Fruit fly (Drosophila melanogaster) whole organism, embryonic: ENCODE results near the gene CG5510.
A peak's percentile ranks its signal among the peaks of the same experiment; 100 is the strongest.

Source experiments
- Abd-B ChIP-seq: fragments of 200-800 bp; sonication (Bioruptor generic); optimal IDR thresholded peaks from 2 replicates; lab custom pipeline; 2018; ENCODE audit warnings: missing biosample characterization, mild to moderate bottlenecking, missing genetic modification characterization, moderate library complexity
- Adf1 ChIP-seq: fragments of 200-800 bp; sonication (Bioruptor generic); IDR thresholded peaks from 2 replicates; pipeline ENCODE4 v1.3.6; 2022; ENCODE audit warnings: missing biosample characterization, missing genetic modification characterization
- Bdp1 ChIP-seq: fragments of 200-800 bp; sonication (Bioruptor generic); optimal IDR thresholded peaks from 3 replicates; lab custom pipeline; 2016; ENCODE audit warnings: missing biosample characterization, missing genetic modification characterization
- Bgb ChIP-seq: fragments of 200-800 bp; sonication (Bioruptor generic); IDR thresholded peaks from 2 replicates; pipeline ENCODE4 v1.3.6; 2022; ENCODE audit warnings: missing biosample characterization, missing genetic modification characterization; ENCODE audit not compliant: partially characterized antibody
- CG10654 ChIP-seq: fragments of 200-800 bp; sonication (Bioruptor generic); optimal IDR thresholded peaks from 2 replicates; lab custom pipeline; 2016; ENCODE audit warnings: missing biosample characterization, missing genetic modification characterization
- CG11456 ChIP-seq: fragments of 200-800 bp; sonication (Bioruptor generic); IDR thresholded peaks from 3 replicates; pipeline ENCODE4 v1.3.6; 2022; ENCODE audit warnings: missing biosample characterization, missing genetic modification characterization
- CG13287 ChIP-seq: fragments of 200-800 bp; sonication (Bioruptor generic); IDR thresholded peaks from 2 replicates; pipeline ENCODE4 v1.3.6; 2022; ENCODE audit warnings: missing biosample characterization, missing genetic modification characterization; ENCODE audit not compliant: partially characterized antibody
- CG13424 ChIP-seq: fragments of 200-800 bp; sonication (Bioruptor generic); optimal IDR thresholded peaks from 2 replicates; lab custom pipeline; 2019; ENCODE audit warnings: missing biosample characterization, mild to moderate bottlenecking, missing genetic modification characterization, moderate library complexity
- CG14860 ChIP-seq: fragments of 200-800 bp; sonication (Bioruptor generic); IDR thresholded peaks from 3 replicates; pipeline ENCODE4 v1.3.6; 2022; ENCODE audit warnings: missing biosample characterization, missing genetic modification characterization; ENCODE audit not compliant: partially characterized antibody
- CG15073 ChIP-seq: fragments of 200-800 bp; sonication (Bioruptor generic); optimal IDR thresholded peaks from 2 replicates; lab custom pipeline; 2016; ENCODE audit warnings: missing biosample characterization, missing genetic modification characterization
- CG15514 ChIP-seq: fragments of 200-800 bp; sonication (Bioruptor generic); optimal IDR thresholded peaks from 3 replicates; lab custom pipeline; 2017; ENCODE audit warnings: missing biosample characterization, missing genetic modification characterization, mild to moderate bottlenecking, moderate library complexity, missing genetic modification reagents
- CG31365 ChIP-seq: fragments of 200-800 bp; sonication (Bioruptor generic); optimal IDR thresholded peaks from 2 replicates; lab custom pipeline; 2018; ENCODE audit warnings: missing biosample characterization, mild to moderate bottlenecking, missing genetic modification characterization
- CG32772 ChIP-seq: fragments of 200-800 bp; sonication (Bioruptor generic); IDR thresholded peaks from 2 replicates; pipeline ENCODE4 v1.3.6; 2022; ENCODE audit warnings: missing biosample characterization, missing genetic modification characterization
- CG33213 ChIP-seq: fragments of 200-800 bp; sonication (Bioruptor generic); optimal IDR thresholded peaks from 3 replicates; lab custom pipeline; 2016; ENCODE audit warnings: missing biosample characterization, missing genetic modification characterization
- CG3726 ChIP-seq: fragments of 200-800 bp; sonication (Bioruptor generic); IDR thresholded peaks from 3 replicates; pipeline ENCODE4, ENCODE4 v1.3.6; 2022; ENCODE audit warnings: missing biosample characterization, missing genetic modification characterization
- CG4854 ChIP-seq: fragments of 200-800 bp; sonication (Bioruptor generic); optimal IDR thresholded peaks from 2 replicates; lab custom pipeline; 2016; ENCODE audit warnings: missing biosample characterization, missing genetic modification characterization, inconsistent platforms
- CG6175 ChIP-seq: fragments of 200-800 bp; sonication (Bioruptor generic); IDR thresholded peaks from 3 replicates; pipeline ENCODE4 v1.3.6; 2022; ENCODE audit warnings: missing biosample characterization, missing genetic modification characterization
- CG7963 ChIP-seq: fragments of 200-800 bp; sonication (Bioruptor generic); IDR thresholded peaks from 3 replicates; pipeline ENCODE4 v1.3.6; 2022; ENCODE audit warnings: missing biosample characterization, missing genetic modification characterization; ENCODE audit not compliant: partially characterized antibody
- CG9437 ChIP-seq: fragments of 200-800 bp; sonication (Bioruptor generic); optimal IDR thresholded peaks from 2 replicates; lab custom pipeline; 2018; ENCODE audit warnings: missing biosample characterization, mild to moderate bottlenecking, missing genetic modification characterization
- Elba2 ChIP-seq: fragments of 200-800 bp; sonication (Bioruptor generic); optimal IDR thresholded peaks from 3 replicates; lab custom pipeline; 2016; ENCODE audit warnings: missing biosample characterization, missing genetic modification characterization
- HLHmδ ChIP-seq: fragments of 200-800 bp; sonication (Bioruptor generic); optimal IDR thresholded peaks from 2 replicates; lab custom pipeline; 2018; ENCODE audit warnings: missing biosample characterization, mild to moderate bottlenecking, missing genetic modification characterization, moderate library complexity
- Hr39 ChIP-seq: fragments of >200 bp; optimal IDR thresholded peaks from 2 replicates; lab custom pipeline; 2017
- Hsf ChIP-seq: fragments of 200-800 bp; sonication (Bioruptor generic); optimal IDR thresholded peaks from 3 replicates; lab custom pipeline; 2016; ENCODE audit warnings: missing biosample characterization, missing genetic modification characterization
- Meics ChIP-seq: fragments of 200-800 bp; sonication (Bioruptor generic); optimal IDR thresholded peaks from 2 replicates; lab custom pipeline; 2017; ENCODE audit warnings: missing biosample characterization, mild to moderate bottlenecking, missing genetic modification characterization
- Nf-YB ChIP-seq: fragments of 200-800 bp; sonication (Bioruptor generic); optimal IDR thresholded peaks from 3 replicates; lab custom pipeline; 2019; ENCODE audit warnings: missing biosample characterization, mild to moderate bottlenecking, missing genetic modification characterization, moderate library complexity
- Ravus ChIP-seq: fragments of 200-800 bp; sonication (Bioruptor generic); IDR thresholded peaks from 2 replicates; pipeline ENCODE4 v1.3.6; 2022; ENCODE audit warnings: missing biosample characterization, missing genetic modification characterization
- Scr ChIP-seq: fragments of 200-800 bp; sonication (Bioruptor generic); IDR thresholded peaks from 2 replicates; pipeline ENCODE4 v1.3.6; 2022; ENCODE audit warnings: missing biosample characterization, missing genetic modification characterization; ENCODE audit not compliant: partially characterized antibody
- Sox100B ChIP-seq: fragments of 200-800 bp; sonication (Bioruptor generic); optimal IDR thresholded peaks from 3 replicates; lab custom pipeline; 2018; ENCODE audit warnings: missing biosample characterization, mild to moderate bottlenecking, missing genetic modification characterization
- Spps ChIP-seq: fragments of 200-800 bp; sonication (Bioruptor generic); optimal IDR thresholded peaks from 2 replicates; lab custom pipeline; 2018; ENCODE audit warnings: missing biosample characterization, mild to moderate bottlenecking, missing genetic modification characterization
- Vsx1 ChIP-seq: fragments of 200-800 bp; sonication (Bioruptor generic); optimal IDR thresholded peaks from 2 replicates; lab custom pipeline; 2017; ENCODE audit warnings: missing biosample characterization, mild to moderate bottlenecking, missing genetic modification characterization, missing genetic modification reagents
- amos ChIP-seq: fragments of 200-800 bp; sonication (Bioruptor generic); IDR thresholded peaks from 2 replicates; pipeline ENCODE4 v1.3.6; 2022; ENCODE audit warnings: missing biosample characterization, missing genetic modification characterization; ENCODE audit not compliant: partially characterized antibody
- bsh ChIP-seq, 2 experiments: fragments of 200-800 bp; sonication (Bioruptor generic); optimal IDR thresholded peaks; 2 replicates each; lab custom pipeline; 2017 to 2018; ENCODE audit warnings: mild to moderate bottlenecking in 2 of 2, missing biosample characterization in 2 of 2, missing genetic modification characterization in 2 of 2, moderate library complexity in 1 of 2
- chm ChIP-seq: fragments of 200-800 bp; sonication (Bioruptor generic); IDR thresholded peaks from 2 replicates; pipeline ENCODE4 v1.3.6; 2022; ENCODE audit warnings: missing biosample characterization, missing genetic modification characterization
- cwo ChIP-seq: fragments of 200-800 bp; sonication (Bioruptor generic); optimal IDR thresholded peaks from 3 replicates; lab custom pipeline; 2017; ENCODE audit warnings: missing biosample characterization, missing genetic modification characterization, mild to moderate bottlenecking, moderate library complexity, missing genetic modification reagents
- eyg ChIP-seq: fragments of 200-800 bp; sonication (Bioruptor generic); optimal IDR thresholded peaks from 3 replicates; lab custom pipeline; 2016; ENCODE audit warnings: missing biosample characterization, missing genetic modification characterization
- fd64A ChIP-seq: fragments of 200-800 bp; sonication (Bioruptor generic); optimal IDR thresholded peaks from 3 replicates; lab custom pipeline; 2018; ENCODE audit warnings: missing biosample characterization, mild to moderate bottlenecking, missing genetic modification characterization
- gsb-n ChIP-seq: fragments of 200-800 bp; sonication (Bioruptor generic); optimal IDR thresholded peaks from 3 replicates; lab custom pipeline; 2018; ENCODE audit warnings: missing biosample characterization, mild to moderate bottlenecking, missing genetic modification characterization
- hb ChIP-seq: fragments of 200-800 bp; sonication (Bioruptor generic); IDR thresholded peaks from 3 replicates; pipeline ENCODE4 v1.3.6; 2022; ENCODE audit warnings: missing biosample characterization, missing genetic modification characterization; ENCODE audit not compliant: partially characterized antibody
- klu ChIP-seq: fragments of 200-800 bp; sonication (Bioruptor generic); IDR thresholded peaks from 2 replicates; pipeline ENCODE4 v1.3.6; 2022; ENCODE audit warnings: missing biosample characterization, missing genetic modification characterization
- nau ChIP-seq: fragments of 200-800 bp; sonication (Bioruptor generic); optimal IDR thresholded peaks from 3 replicates; lab custom pipeline; 2017; ENCODE audit warnings: missing biosample characterization, mild to moderate bottlenecking, missing genetic modification characterization, missing genetic modification reagents
- prd ChIP-seq, 3 experiments: fragments of >200 bp in 2 of 3; fragments of 200-800 bp in 1 of 3; sonication (Bioruptor generic) in 1 of 3; optimal IDR thresholded peaks in 2 of 3; IDR thresholded peaks in 1 of 3; 2 replicates in 2 of 3; 3 replicates in 1 of 3; pipeline versions ENCODE4 v1.3.6 to Lab custom; 2017 to 2022; ENCODE audit warnings: missing biosample characterization in 1 of 3, missing genetic modification characterization in 1 of 3
- scrt ChIP-seq: fragments of 200-800 bp; sonication (Bioruptor generic); optimal IDR thresholded peaks from 2 replicates; lab custom pipeline; 2018; ENCODE audit warnings: missing biosample characterization, mild to moderate bottlenecking, missing genetic modification characterization, moderate library complexity
- seq ChIP-seq: fragments of 200-800 bp; sonication (Bioruptor generic); IDR thresholded peaks from 2 replicates; pipeline ENCODE4 v1.3.6; 2022; ENCODE audit warnings: missing biosample characterization, missing genetic modification characterization
- sqz ChIP-seq: fragments of 200-800 bp; sonication (Bioruptor generic); optimal IDR thresholded peaks from 3 replicates; lab custom pipeline; 2018; ENCODE audit warnings: missing biosample characterization, mild to moderate bottlenecking, missing genetic modification characterization
- sr ChIP-seq: fragments of 200-800 bp; sonication (Bioruptor generic); IDR thresholded peaks from 3 replicates; pipeline ENCODE4 v1.3.6; 2022; ENCODE audit warnings: missing biosample characterization, missing genetic modification characterization
- stc ChIP-seq: fragments of 200-800 bp; sonication (Bioruptor generic); IDR thresholded peaks from 2 replicates; pipeline ENCODE4 v1.3.6; 2022; ENCODE audit warnings: missing biosample characterization, missing genetic modification characterization
- vvl ChIP-seq: fragments of 200-800 bp; sonication (Bioruptor generic); IDR thresholded peaks from 2 replicates; pipeline ENCODE4 v1.3.6; 2022; ENCODE audit warnings: missing biosample characterization, missing genetic modification characterization
- wek ChIP-seq: fragments of 200-800 bp; sonication (Bioruptor generic); optimal IDR thresholded peaks from 3 replicates; lab custom pipeline; 2018; ENCODE audit warnings: missing biosample characterization, mild to moderate bottlenecking, missing genetic modification characterization, moderate library complexity

Gene CG5510

dm6 chr3R:24206341-24207114, 37.2 kb upstream of the CG5510 start (continued):
- TF ChIP-seq gsb-n (peak; percentile 34), CG4854 (GFP tag; lab: Kevin White, UChicago) (no peak), fd64A (GFP tag; lab: Kevin White, UChicago) (no peak), scrt (GFP tag; lab: Kevin White, UChicago) (no peak), CG7963 (GFP tag; lab: Robert Waterston, UW) (no peak), Adf1 (GFP tag; lab: Robert Waterston, UW) (no peak), CG13424 (tag; lab: Kevin White, UChicago) (peak; percentile 81), hb (GFP tag; lab: Robert Waterston, UW) (no peak), cwo (no peak), HLHmδ (GFP tag; lab: Kevin White, UChicago) (no peak), amos (no peak), Vsx1 (GFP tag; lab: Kevin White, UChicago) (no peak), sqz (GFP tag; lab: Kevin White, UChicago) (peak; percentile 90), Meics (peak; percentile 9), CG31365 (no peak), klu (GFP tag; lab: Robert Waterston, UW) (no peak), eyg (no peak), Nf-YB (GFP tag; lab: Kevin White, UChicago) (no peak), Scr (GFP tag; lab: Robert Waterston, UW) (no peak), CG13287 (GFP tag; lab: Robert Waterston, UW) (no peak), Sox100B (GFP tag; lab: Kevin White, UChicago) (peak; percentile 56), CG33213 (GFP tag; lab: Kevin White, UChicago) (no peak), CG14860 (GFP tag; lab: Robert Waterston, UW) (no peak), sr (0 out of 3 replicates have a peak, but pooled peaks have one; percentile 17), Bgb (GFP tag; lab: Robert Waterston, UW) (no peak), CG3726 (no peak), CG6175 (no peak), Ravus (GFP tag; lab: Robert Waterston, UW) (no peak), CG10654 (GFP tag; lab: Kevin White, UChicago) (peak; percentile 26), CG15514 (GFP tag; lab: Kevin White, UChicago) (peak; percentile 7), Hr39 (lab: Kevin White, UChicago) (no peak), chm (GFP tag; lab: Robert Waterston, UW) (no peak), stc (GFP tag; lab: Robert Waterston, UW) (0 out of 2 replicates have a peak, but pooled peaks have one; percentile 21), vvl (GFP tag; lab: Robert Waterston, UW) (peak; percentile 73), bsh (GFP tag; optimal IDR thresholded peaks at IDR 0.05; lab: Kevin White, UChicago) (peak in 1 of 2 experiments; percentile 74), Elba2 (GFP tag; lab: Kevin White, UChicago) (no peak), Bdp1 (GFP tag; lab: Kevin White, UChicago) (no peak), CG9437 (GFP tag; lab: Kevin White, UChicago) (peak; percentile 23), prd (optimal IDR thresholded peaks at IDR 0.05; lab: Kevin White, UChicago) (no peak), prd (GFP tag; IDR thresholded peaks at IDR 0.05; lab: Robert Waterston, UW) (peak; percentile 41; the same call in 1 of the 3 replicates), CG15073 (GFP tag; lab: Kevin White, UChicago) (no peak), nau (GFP tag; lab: Kevin White, UChicago) (no peak), Abd-B (GFP tag; lab: Kevin White, UChicago) (peak; percentile 21), Spps (tag; lab: Kevin White, UChicago) (no peak), CG32772 (peak; percentile 49; the same call in 1 of the 2 replicates), Hsf (GFP tag; lab: Kevin White, UChicago) (peak; percentile 49), CG11456 (GFP tag; lab: Robert Waterston, UW) (no peak), seq (GFP tag; lab: Robert Waterston, UW) (no peak), wek (GFP tag; lab: Kevin White, UChicago) (peak; percentile 36)
